Fruit fly (Drosophila melanogaster) whole organism, embryonic: ENCODE data around the gene Sqor.

Experiments
- CG11085 ChIP-seq: fragments of 200-800 bp; sonication (Bioruptor generic); IDR thresholded peaks from 2 replicates; pipeline ENCODE4 v1.3.6; 2022; ENCODE audit warnings: missing biosample characterization, missing genetic modification characterization
- CG11723 ChIP-seq: fragments of 200-800 bp; sonication (Bioruptor generic); optimal IDR thresholded peaks from 2 replicates; lab custom pipeline; 2017; ENCODE audit warnings: missing biosample characterization, mild to moderate bottlenecking, missing genetic modification characterization
- CG17385 ChIP-seq: fragments of 200-800 bp; sonication (Bioruptor generic); optimal IDR thresholded peaks from 3 replicates; lab custom pipeline; 2018; ENCODE audit warnings: missing biosample characterization, mild to moderate bottlenecking, missing genetic modification characterization
- CG17802 ChIP-seq: fragments of 200-800 bp; sonication (Bioruptor generic); optimal IDR thresholded peaks from 2 replicates; lab custom pipeline; 2018; ENCODE audit warnings: missing biosample characterization, mild to moderate bottlenecking, missing genetic modification characterization, moderate library complexity
- CG1792 ChIP-seq: fragments of 200-800 bp; sonication (Bioruptor generic); optimal IDR thresholded peaks from 2 replicates; lab custom pipeline; 2016; ENCODE audit warnings: missing biosample characterization, missing genetic modification characterization
- CG31388 ChIP-seq: fragments of 200-800 bp; sonication (Bioruptor generic); optimal IDR thresholded peaks from 2 replicates; lab custom pipeline; 2016; ENCODE audit warnings: missing biosample characterization, missing genetic modification characterization
- CG4854 ChIP-seq: fragments of 200-800 bp; sonication (Bioruptor generic); optimal IDR thresholded peaks from 2 replicates; lab custom pipeline; 2016; ENCODE audit warnings: missing biosample characterization, missing genetic modification characterization, inconsistent platforms
- CG8944 ChIP-seq: fragments of 200-800 bp; sonication (Bioruptor generic); optimal IDR thresholded peaks from 3 replicates; lab custom pipeline; 2016; ENCODE audit warnings: missing biosample characterization, missing genetic modification characterization
- Dref ChIP-seq: fragments of 200-800 bp; sonication (Bioruptor generic); IDR thresholded peaks from 2 replicates; pipeline ENCODE4 v1.3.6; 2022; ENCODE audit warnings: missing biosample characterization, missing genetic modification characterization
- Gsc ChIP-seq: fragments of 200-800 bp; sonication (Bioruptor generic); IDR thresholded peaks from 2 replicates; pipeline ENCODE4 v1.3.6; 2022; ENCODE audit warnings: missing biosample characterization, missing genetic modification characterization
- dimm ChIP-seq: fragments of 200-800 bp; sonication (Bioruptor generic); IDR thresholded peaks from 2 replicates; pipeline ENCODE4 v1.3.6; 2022; ENCODE audit warnings: missing biosample characterization, missing genetic modification characterization
- gem ChIP-seq: fragments of 200-800 bp; sonication (Bioruptor generic); optimal IDR thresholded peaks from 2 replicates; lab custom pipeline; 2019; ENCODE audit warnings: missing biosample characterization, mild to moderate bottlenecking, missing genetic modification characterization, moderate library complexity
- pb ChIP-seq: fragments of 200-800 bp; sonication (Bioruptor generic); optimal IDR thresholded peaks from 3 replicates; lab custom pipeline; 2016; ENCODE audit warnings: missing biosample characterization, missing genetic modification characterization
- sr ChIP-seq: fragments of 200-800 bp; sonication (Bioruptor generic); IDR thresholded peaks from 3 replicates; pipeline ENCODE4 v1.3.6; 2022; ENCODE audit warnings: missing biosample characterization, missing genetic modification characterization

DNA sequence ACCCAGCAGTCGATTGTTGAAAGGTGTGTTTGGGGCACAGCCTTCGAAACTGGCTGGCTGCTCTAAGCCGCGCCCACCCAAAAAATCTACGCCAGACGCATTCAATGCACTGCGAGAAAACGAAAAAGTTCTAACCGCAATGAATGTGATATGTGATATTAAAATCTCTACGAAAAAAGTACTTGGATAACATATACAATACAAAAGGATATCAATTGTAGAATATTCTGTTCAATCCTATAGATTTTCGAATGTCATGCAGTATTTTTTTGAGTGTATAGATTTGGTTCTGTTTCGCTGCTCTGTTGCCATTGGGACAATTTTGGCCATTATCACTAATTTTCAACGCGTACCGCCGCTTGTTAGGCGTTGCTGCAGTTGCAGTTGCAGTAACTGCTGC is 30.2 kb upstream of the Sqor start:
- no peak for TF ChIP-seq Gsc (GFP tag; lab: Robert Waterston, UW)
- no peak for TF ChIP-seq Dref (GFP tag; lab: Robert Waterston, UW)
- TF ChIP-seq CG17385 (GFP tag; lab: Kevin White, UChicago), result no peak
- TF ChIP-seq CG11085 (GFP tag; lab: Robert Waterston, UW), result no peak
- no peak for TF ChIP-seq sr
- no peak for TF ChIP-seq pb (GFP tag; lab: Kevin White, UChicago)
- no peak for TF ChIP-seq gem (tag; lab: Kevin White, UChicago)
- no peak for TF ChIP-seq dimm (GFP tag; lab: Robert Waterston, UW)
- TF ChIP-seq CG31388 (GFP tag; lab: Kevin White, UChicago), result no peak
- TF ChIP-seq CG8944 (GFP tag; lab: Kevin White, UChicago), result no peak
- TF ChIP-seq CG1792 (GFP tag; lab: Kevin White, UChicago), result no peak
- no peak for TF ChIP-seq CG17802
- no peak for TF ChIP-seq CG4854 (GFP tag; lab: Kevin White, UChicago)
- TF ChIP-seq CG11723 (GFP tag; lab: Kevin White, UChicago), result no peak
